Worm (Caenorhabditis elegans): ENCODE data around the gene rbmx-2.

ce11 chrII:6148369-6148768, 48.4 kb downstream of the rbmx-2 start:
- TF ChIP-seq tab-1 (GFP tag; IDR thresholded peaks at IDR 0.05) = no peak
- TF ChIP-seq ztf-29 (GFP tag; IDR thresholded peaks at IDR 0.05) = no peak
- no peak for TF ChIP-seq flt-1 (GFP tag; IDR thresholded peaks at IDR 0.05)
- no peak for TF ChIP-seq klf-2 (GFP tag; conservative IDR thresholded peaks at IDR 0.05)
- TF ChIP-seq ztf-23 (GFP tag; IDR thresholded peaks at IDR 0.05) = no peak
